Fruit fly (Drosophila melanogaster) Kc167 (cell line): ENCODE data around the gene spn-F.

Experiments used
- Myc ChIP-seq: fragments of >200 bp; optimal IDR thresholded peaks from 2 replicates; lab custom pipeline; 2017; ENCODE audit warnings: missing external identifiers
- Sin3A ChIP-seq: fragments of >200 bp; optimal IDR thresholded peaks from 2 replicates; lab custom pipeline; 2018; ENCODE audit warnings: missing external identifiers
- h ChIP-seq: fragments of >200 bp; optimal IDR thresholded peaks from 3 replicates; lab custom pipeline; 2018; ENCODE audit warnings: missing external identifiers
- insv ChIP-seq: fragments of >200 bp; optimal IDR thresholded peaks from 3 replicates; lab custom pipeline; 2018; ENCODE audit warnings: missing external identifiers
- psq ChIP-seq: fragments of >200 bp; optimal IDR thresholded peaks from 2 replicates; lab custom pipeline; 2017; ENCODE audit warnings: missing external identifiers

DNA sequence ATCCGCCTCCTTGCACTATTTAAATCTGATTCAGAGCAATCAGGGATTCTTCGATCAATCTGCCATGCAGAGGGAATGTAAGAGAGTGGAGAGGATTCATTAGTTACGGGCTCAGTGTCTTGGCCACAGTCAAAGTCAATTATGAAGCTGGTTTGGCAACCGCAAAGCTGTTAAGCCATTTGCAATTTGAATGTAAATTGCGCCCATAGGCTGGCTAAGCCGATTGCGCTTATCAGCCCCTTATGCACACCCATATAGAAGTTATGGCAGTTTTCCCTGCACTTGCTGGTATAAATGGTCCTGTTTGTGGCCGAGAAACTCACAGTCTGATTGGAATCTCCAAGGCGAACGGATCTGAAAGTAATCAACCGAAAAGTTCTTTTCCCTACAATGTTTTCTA lies 7.4 kb downstream of the spn-F start, which contains the start of gene CAH5:
- TF ChIP-seq psq (no peak), h (lab: Kevin White, UChicago) (no peak), Sin3A (lab: Kevin White, UChicago) (no peak), insv (no peak), Myc (lab: Kevin White, UChicago) (no peak)
